Fruit fly (Drosophila melanogaster) whole organism, embryonic: ENCODE data around the gene Paf-AHalpha.

Experiments
- Bgb ChIP-seq: fragments of 200-800 bp; sonication (Bioruptor generic); IDR thresholded peaks from 2 replicates; pipeline ENCODE4 v1.3.6; 2022; ENCODE audit warnings: missing biosample characterization, missing genetic modification characterization; ENCODE audit not compliant: partially characterized antibody
- CG10321 ChIP-seq: fragments of 200-800 bp; sonication (Bioruptor generic); IDR thresholded peaks from 2 replicates; pipeline ENCODE4 v1.3.6; 2022; ENCODE audit warnings: missing biosample characterization, missing genetic modification characterization
- CG10462 ChIP-seq: fragments of 200-800 bp; sonication (Bioruptor generic); optimal IDR thresholded peaks from 2 replicates; lab custom pipeline; 2016; ENCODE audit warnings: missing biosample characterization, missing genetic modification characterization
- CG11723 ChIP-seq: fragments of 200-800 bp; sonication (Bioruptor generic); optimal IDR thresholded peaks from 2 replicates; lab custom pipeline; 2017; ENCODE audit warnings: missing biosample characterization, mild to moderate bottlenecking, missing genetic modification characterization
- CG13123 ChIP-seq: fragments of 200-800 bp; sonication (Bioruptor generic); optimal IDR thresholded peaks from 2 replicates; lab custom pipeline; 2016; ENCODE audit warnings: missing biosample characterization, missing genetic modification characterization
- CG14050 ChIP-seq: fragments of 200-800 bp; sonication (Bioruptor generic); IDR thresholded peaks from 3 replicates; pipeline ENCODE4 v1.3.6; 2022; ENCODE audit warnings: missing biosample characterization, missing genetic modification characterization
- CG15269 ChIP-seq: fragments of 200-800 bp; sonication (Bioruptor generic); optimal IDR thresholded peaks from 2 replicates; lab custom pipeline; 2018; ENCODE audit warnings: missing biosample characterization, mild to moderate bottlenecking, missing genetic modification characterization, moderate library complexity
- CG1529 ChIP-seq: fragments of 200-800 bp; sonication (Bioruptor generic); optimal IDR thresholded peaks from 3 replicates; lab custom pipeline; 2018; ENCODE audit warnings: missing biosample characterization, missing genetic modification characterization
- CG16779 ChIP-seq: fragments of 200-800 bp; sonication (Bioruptor generic); IDR thresholded peaks from 2 replicates; pipeline ENCODE4 v1.3.6; 2022; ENCODE audit warnings: missing biosample characterization, missing genetic modification characterization
- CG17186 ChIP-seq: fragments of 200-800 bp; sonication (Bioruptor generic); optimal IDR thresholded peaks from 3 replicates; lab custom pipeline; 2017; ENCODE audit warnings: missing biosample characterization, missing genetic modification reagents, missing genetic modification characterization
- CG17829 ChIP-seq: fragments of 200-800 bp; optimal IDR thresholded peaks from 2 replicates; lab custom pipeline; 2019; ENCODE audit warnings: missing biosample characterization, mild to moderate bottlenecking, missing genetic modification characterization, moderate library complexity
- CG1792 ChIP-seq: fragments of 200-800 bp; sonication (Bioruptor generic); optimal IDR thresholded peaks from 2 replicates; lab custom pipeline; 2016; ENCODE audit warnings: missing biosample characterization, missing genetic modification characterization
- CG18262 ChIP-seq: fragments of 200-800 bp; optimal IDR thresholded peaks from 3 replicates; lab custom pipeline; 2019; ENCODE audit warnings: missing biosample characterization, mild to moderate bottlenecking, missing genetic modification characterization, moderate library complexity
- CG4707 ChIP-seq: fragments of 200-800 bp; sonication (Bioruptor generic); optimal IDR thresholded peaks from 2 replicates; lab custom pipeline; 2018; ENCODE audit warnings: missing biosample characterization, mild to moderate bottlenecking, missing genetic modification characterization, moderate library complexity
- CG6654 ChIP-seq: fragments of 200-800 bp; sonication (Bioruptor generic); optimal IDR thresholded peaks from 2 replicates; lab custom pipeline; 2017; ENCODE audit warnings: missing biosample characterization, mild to moderate bottlenecking, missing genetic modification characterization
- CG7357 ChIP-seq: fragments of 200-800 bp; sonication (Bioruptor generic); IDR thresholded peaks from 3 replicates; pipeline ENCODE4 v1.3.6; 2022; ENCODE audit warnings: missing biosample characterization, missing genetic modification characterization
- CG9876 ChIP-seq: fragments of 200-800 bp; sonication (Bioruptor generic); optimal IDR thresholded peaks from 2 replicates; lab custom pipeline; 2016; ENCODE audit warnings: missing biosample characterization, missing genetic modification characterization
- CG9932 ChIP-seq: fragments of 200-800 bp; sonication (Bioruptor generic); IDR thresholded peaks from 2 replicates; pipeline ENCODE4 v1.3.6; 2022; ENCODE audit warnings: missing biosample characterization, missing genetic modification characterization
- Chrac-16 ChIP-seq: fragments of 200-800 bp; sonication (Bioruptor generic); optimal IDR thresholded peaks from 3 replicates; lab custom pipeline; 2016; ENCODE audit warnings: missing biosample characterization, missing genetic modification characterization
- Dll ChIP-seq: fragments of 200-800 bp; sonication (Bioruptor generic); IDR thresholded peaks from 4 replicates; pipeline ENCODE4 v1.3.6; 2022; ENCODE audit warnings: missing biosample characterization, missing genetic modification characterization; ENCODE audit not compliant: partially characterized antibody
- Dp ChIP-seq: fragments of 200-800 bp; sonication (Bioruptor generic); optimal IDR thresholded peaks from 2 replicates; lab custom pipeline; 2018; ENCODE audit warnings: missing biosample characterization, mild to moderate bottlenecking, missing genetic modification characterization, moderate library complexity
- E2f2 ChIP-seq: fragments of 200-800 bp; sonication (Bioruptor generic); IDR thresholded peaks from 2 replicates; pipeline ENCODE4 v1.3.6; 2022; ENCODE audit warnings: missing biosample characterization, missing genetic modification characterization
- Ets97D ChIP-seq: fragments of 200-800 bp; sonication (Bioruptor generic); optimal IDR thresholded peaks from 3 replicates; lab custom pipeline; 2016; ENCODE audit warnings: missing biosample characterization, missing genetic modification characterization
- HLHmδ ChIP-seq: fragments of 200-800 bp; sonication (Bioruptor generic); optimal IDR thresholded peaks from 2 replicates; lab custom pipeline; 2018; ENCODE audit warnings: missing biosample characterization, mild to moderate bottlenecking, missing genetic modification characterization, moderate library complexity
- Hey ChIP-seq: fragments of 200-800 bp; sonication (Bioruptor generic); optimal IDR thresholded peaks from 3 replicates; lab custom pipeline; 2018; ENCODE audit warnings: missing biosample characterization, mild to moderate bottlenecking, missing genetic modification characterization
- Hr78 ChIP-seq, 2 experiments: fragments of 200-800 bp in 1 of 2; fragments of >200 bp in 1 of 2; sonication (Bioruptor generic) in 1 of 2; optimal IDR thresholded peaks; 2 replicates each; lab custom pipeline; 2017 to 2019; ENCODE audit warnings: missing biosample characterization in 2 of 2, missing genetic modification characterization in 2 of 2, mild to moderate bottlenecking in 1 of 2, moderate library complexity in 1 of 2
- Lhr ChIP-seq: fragments of 200-800 bp; sonication (Bioruptor generic); optimal IDR thresholded peaks from 3 replicates; lab custom pipeline; 2017; ENCODE audit warnings: mild to moderate bottlenecking, missing biosample characterization, missing genetic modification reagents, missing genetic modification characterization
- PHDP ChIP-seq: fragments of 200-800 bp; sonication (Bioruptor generic); optimal IDR thresholded peaks from 3 replicates; lab custom pipeline; 2018; ENCODE audit warnings: missing biosample characterization, mild to moderate bottlenecking, missing genetic modification characterization, moderate library complexity
- Xrp1 ChIP-seq: fragments of 200-800 bp; sonication (Bioruptor generic); IDR thresholded peaks from 2 replicates; pipeline ENCODE4 v1.3.6; 2022; ENCODE audit warnings: missing biosample characterization, missing genetic modification characterization
- amos ChIP-seq: fragments of 200-800 bp; sonication (Bioruptor generic); IDR thresholded peaks from 2 replicates; pipeline ENCODE4 v1.3.6; 2022; ENCODE audit warnings: missing biosample characterization, missing genetic modification characterization; ENCODE audit not compliant: partially characterized antibody
- az2 ChIP-seq: fragments of 200-800 bp; sonication (Bioruptor generic); optimal IDR thresholded peaks from 3 replicates; lab custom pipeline; 2016; ENCODE audit warnings: missing biosample characterization, missing genetic modification characterization
- cad ChIP-seq: fragments of >200 bp; optimal IDR thresholded peaks from 2 replicates; lab custom pipeline; 2017; ENCODE audit warnings: missing biosample characterization, missing genetic modification characterization
- disco-r ChIP-seq: fragments of 200-800 bp; sonication (Bioruptor generic); optimal IDR thresholded peaks from 2 replicates; lab custom pipeline; 2016; ENCODE audit warnings: missing biosample characterization, missing genetic modification characterization
- her ChIP-seq: fragments of 200-800 bp; sonication (Bioruptor generic); optimal IDR thresholded peaks from 2 replicates; lab custom pipeline; 2016; ENCODE audit warnings: missing biosample characterization, missing genetic modification characterization
- lilli ChIP-seq: fragments of 200-800 bp; sonication (Bioruptor generic); optimal IDR thresholded peaks from 3 replicates; lab custom pipeline; 2016; ENCODE audit warnings: missing biosample characterization, missing genetic modification characterization
- lov ChIP-seq, 2 experiments: fragments of 200-800 bp in 1 of 2; fragments of >200 bp in 1 of 2; sonication (Bioruptor generic) in 1 of 2; IDR thresholded peaks in 1 of 2; optimal IDR thresholded peaks in 1 of 2; 2 replicates in 1 of 2; 3 replicates in 1 of 2; pipeline versions ENCODE4 v1.3.6 to Lab custom; 2017 to 2022; ENCODE audit warnings: missing biosample characterization in 1 of 2, missing genetic modification characterization in 1 of 2
- mam ChIP-seq: fragments of 200-800 bp; sonication (Bioruptor generic); optimal IDR thresholded peaks from 3 replicates; lab custom pipeline; 2016; ENCODE audit warnings: missing biosample characterization, missing genetic modification characterization
- onecut ChIP-seq: fragments of 200-800 bp; sonication (Bioruptor generic); IDR thresholded peaks from 2 replicates; pipeline ENCODE4 v1.3.6; 2022; ENCODE audit warnings: missing biosample characterization, missing genetic modification characterization
- prd ChIP-seq, 3 experiments: fragments of >200 bp in 2 of 3; fragments of 200-800 bp in 1 of 3; sonication (Bioruptor generic) in 1 of 3; optimal IDR thresholded peaks in 2 of 3; IDR thresholded peaks in 1 of 3; 2 replicates in 2 of 3; 3 replicates in 1 of 3; pipeline versions ENCODE4 v1.3.6 to Lab custom; 2017 to 2022; ENCODE audit warnings: missing biosample characterization in 1 of 3, missing genetic modification characterization in 1 of 3
- pros ChIP-seq: fragments of 200-800 bp; sonication (Bioruptor generic); optimal IDR thresholded peaks from 3 replicates; lab custom pipeline; 2019; ENCODE audit warnings: missing biosample characterization, mild to moderate bottlenecking, missing genetic modification characterization, moderate library complexity
- ranshi ChIP-seq: fragments of 200-800 bp; sonication (Bioruptor generic); IDR thresholded peaks from 2 replicates; pipeline ENCODE4 v1.3.6; 2022; ENCODE audit warnings: missing biosample characterization, missing genetic modification characterization
- scrt ChIP-seq: fragments of 200-800 bp; sonication (Bioruptor generic); optimal IDR thresholded peaks from 2 replicates; lab custom pipeline; 2018; ENCODE audit warnings: missing biosample characterization, mild to moderate bottlenecking, missing genetic modification characterization, moderate library complexity
- slbo ChIP-seq: fragments of 200-800 bp; sonication (Bioruptor generic); IDR thresholded peaks from 2 replicates; pipeline ENCODE4 v1.3.6; 2022; ENCODE audit warnings: missing biosample characterization, missing genetic modification characterization
- sna ChIP-seq: fragments of 200-800 bp; sonication (Bioruptor generic); IDR thresholded peaks from 2 replicates; pipeline ENCODE4 v1.3.6; 2022; ENCODE audit warnings: missing biosample characterization, missing genetic modification characterization; ENCODE audit not compliant: partially characterized antibody
- sob ChIP-seq: fragments of 200-800 bp; sonication (Bioruptor generic); IDR thresholded peaks from 2 replicates; pipeline ENCODE4 v1.3.6; 2022; ENCODE audit warnings: missing biosample characterization, missing genetic modification characterization
- tll ChIP-seq, 2 experiments: fragments of 200-800 bp in 1 of 2; fragments of >200 bp in 1 of 2; sonication (Bioruptor generic) in 1 of 2; optimal IDR thresholded peaks; 2 replicates each; lab custom pipeline; 2017 to 2019; ENCODE audit warnings: missing biosample characterization in 2 of 2, missing genetic modification characterization in 2 of 2, mild to moderate bottlenecking in 1 of 2, moderate library complexity in 1 of 2
- yki ChIP-seq: fragments of >200 bp; optimal IDR thresholded peaks from 3 replicates; lab custom pipeline; 2018

The Paf-AHalpha gene

DNA sequence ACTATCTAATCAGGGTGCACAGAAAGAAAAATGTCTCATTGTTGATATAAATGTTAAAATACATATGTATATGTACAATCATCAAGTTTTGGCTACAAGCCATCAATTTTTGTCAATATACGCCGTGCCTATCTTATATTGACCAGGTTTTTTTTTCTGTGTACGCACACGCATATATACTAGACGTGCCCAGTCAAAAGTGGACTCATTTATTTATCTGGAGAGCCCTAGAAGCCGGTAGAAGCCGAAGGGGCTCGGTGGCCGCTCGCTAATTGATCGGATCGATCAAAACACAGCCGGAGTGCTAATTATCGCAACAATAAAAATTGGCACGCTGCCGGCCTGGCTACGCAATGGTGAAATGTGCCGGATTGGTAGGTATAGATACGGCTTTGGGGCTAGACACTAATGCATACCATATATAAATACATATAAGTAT is 45.1 kb downstream of the Paf-AHalpha start (continued):
- peak; percentile 74 for TF ChIP-seq scrt
- no peak for TF ChIP-seq Bgb (GFP tag; lab: Robert Waterston, UW)
- peak; percentile 78; the same call in 1 of the 2 replicates for TF ChIP-seq CG16779 (GFP tag; lab: Robert Waterston, UW)
- TF ChIP-seq pros (GFP tag; lab: Kevin White, UChicago): no peak
- TF ChIP-seq Hr78 (GFP tag; optimal IDR thresholded peaks at IDR 0.05; lab: Kevin White, UChicago): no peak
- peak; percentile 53 for TF ChIP-seq CG18262 (tag; lab: Kevin White, UChicago)
- TF ChIP-seq mam (GFP tag; lab: Kevin White, UChicago): peak; percentile 69
- peak; percentile 57 for TF ChIP-seq Hey (tag; lab: Kevin White, UChicago)
- no peak for TF ChIP-seq CG11723 (GFP tag; lab: Kevin White, UChicago)
- TF ChIP-seq Chrac-16 (GFP tag; lab: Kevin White, UChicago): peak; percentile 63
- TF ChIP-seq sob (GFP tag; lab: Robert Waterston, UW): peak; percentile 87
- no peak for TF ChIP-seq yki (lab: Kevin White, UChicago)
- TF ChIP-seq CG14050 (GFP tag; lab: Robert Waterston, UW): peak; percentile 35; the same call in 1 of the 3 replicates
- peak; percentile 80 for TF ChIP-seq CG15269 (tag; lab: Kevin White, UChicago)
- TF ChIP-seq disco-r (GFP tag; lab: Kevin White, UChicago): no peak

DNA sequence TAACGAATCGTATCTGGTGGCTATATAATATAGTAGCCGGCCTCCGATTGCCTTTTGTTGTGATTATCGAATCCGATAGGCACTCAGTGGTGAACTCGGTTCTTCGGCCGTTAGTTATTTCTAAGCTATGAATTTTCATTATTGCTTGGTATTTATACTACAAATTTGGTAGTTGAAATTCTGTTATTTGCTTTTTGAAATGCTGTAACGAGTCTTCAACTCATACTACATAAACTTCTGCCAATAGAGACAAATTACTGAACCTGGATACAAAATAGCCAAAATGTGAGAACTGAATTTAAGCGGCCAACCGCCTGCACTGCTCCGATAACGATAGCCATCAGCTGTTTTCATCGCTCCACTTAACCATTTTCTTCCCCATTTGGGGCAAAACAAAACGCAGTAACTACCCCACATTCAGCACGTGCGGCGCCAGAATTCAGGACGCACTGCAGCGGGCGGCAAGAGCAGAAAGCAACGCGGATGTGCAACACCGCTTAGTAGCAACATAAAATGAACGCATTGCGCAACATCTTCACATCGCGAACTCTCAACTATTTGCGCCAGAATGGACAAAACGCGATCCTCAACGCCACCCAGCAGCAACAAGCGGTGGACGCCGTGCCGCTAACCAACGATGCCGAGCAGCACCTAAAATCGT is 46.4 kb downstream of the Paf-AHalpha start, which contains the start of the genes CG11679 and CG8206:
Gene CG11679 (minus strand): TSS at position 65 of the 661 bp plus-strand sequence.
Gene CG8206 (plus strand): TSS at position 341 of the 661 bp plus-strand sequence.
- peak; percentile 23 for TF ChIP-seq CG17829 (tag; lab: Kevin White, UChicago)
- TF ChIP-seq amos (GFP tag; lab: Robert Waterston, UW): no peak
- no peak for TF ChIP-seq lov (optimal IDR thresholded peaks at IDR 0.05; lab: Kevin White, UChicago)
- TF ChIP-seq lov (GFP tag; IDR thresholded peaks at IDR 0.05; lab: Robert Waterston, UW): no peak
- TF ChIP-seq Xrp1 (GFP tag; lab: Robert Waterston, UW): peak; percentile 41; the same call in 1 of the 2 replicates
- peak; percentile 60 for TF ChIP-seq lilli (GFP tag; lab: Kevin White, UChicago)
- peak in 1 of 2 experiments; percentile 36 for TF ChIP-seq tll (GFP tag; optimal IDR thresholded peaks at IDR 0.05; lab: Kevin White, UChicago)
- TF ChIP-seq onecut: no peak
- no peak for TF ChIP-seq CG1792
- peak; percentile 66 for TF ChIP-seq Dll
- no peak for TF ChIP-seq CG7357 (GFP tag; lab: Robert Waterston, UW)
- peak; percentile 61 for TF ChIP-seq CG9932
- TF ChIP-seq CG10462 (GFP tag; lab: Kevin White, UChicago): no peak
- TF ChIP-seq ranshi (GFP tag; lab: Robert Waterston, UW): peak; percentile 39; the same call in 1 of the 2 replicates
- peak; percentile 13 for TF ChIP-seq Dp (GFP tag; lab: Kevin White, UChicago)
- TF ChIP-seq HLHmδ: no peak
- TF ChIP-seq E2f2 (GFP tag; lab: Robert Waterston, UW): 0 out of 2 replicates have a peak, but pooled peaks have one; percentile 17
- TF ChIP-seq slbo (GFP tag; lab: Robert Waterston, UW): no peak
- TF ChIP-seq CG6654 (GFP tag; lab: Kevin White, UChicago): no peak
- no peak for TF ChIP-seq az2 (GFP tag; lab: Kevin White, UChicago)
- no peak for TF ChIP-seq CG4707 (GFP tag; lab: Kevin White, UChicago)
- no peak for TF ChIP-seq sna (GFP tag; lab: Robert Waterston, UW)
- no peak for TF ChIP-seq CG1529
- no peak for TF ChIP-seq prd (optimal IDR thresholded peaks at IDR 0.05; lab: Kevin White, UChicago)
- peak; percentile 47; the same call in 1 of the 3 replicates for TF ChIP-seq prd (GFP tag; IDR thresholded peaks at IDR 0.05; lab: Robert Waterston, UW)
- TF ChIP-seq Lhr (GFP tag; lab: Kevin White, UChicago): no peak
- peak; percentile 14 for TF ChIP-seq her (GFP tag; lab: Kevin White, UChicago)
- TF ChIP-seq cad (GFP tag; lab: Kevin White, UChicago): no peak
- TF ChIP-seq PHDP (tag; lab: Kevin White, UChicago): peak; percentile 13
- TF ChIP-seq CG9876 (GFP tag; lab: Kevin White, UChicago): no peak
- TF ChIP-seq Ets97D (GFP tag; lab: Kevin White, UChicago): peak; percentile 22
- no peak for TF ChIP-seq CG13123 (GFP tag; lab: Kevin White, UChicago)
- TF ChIP-seq CG17186 (GFP tag; lab: Kevin White, UChicago): no peak
- TF ChIP-seq CG10321 (GFP tag; lab: Robert Waterston, UW): no peak
